Fruit fly (Drosophila melanogaster) whole organism, embryonic: ENCODE results near the gene CG7634.

Source experiments
- ATbp ChIP-seq: fragments of 200-800 bp; sonication (Bioruptor generic); optimal IDR thresholded peaks from 2 replicates; lab custom pipeline; 2017; ENCODE audit warnings: missing biosample characterization, mild to moderate bottlenecking, missing genetic modification characterization, missing genetic modification reagents
- B-H2 ChIP-seq: fragments of 200-800 bp; sonication (Bioruptor generic); optimal IDR thresholded peaks from 2 replicates; lab custom pipeline; 2018; ENCODE audit warnings: missing biosample characterization, mild to moderate bottlenecking, missing genetic modification characterization
- Bdp1 ChIP-seq: fragments of 200-800 bp; sonication (Bioruptor generic); optimal IDR thresholded peaks from 3 replicates; lab custom pipeline; 2016; ENCODE audit warnings: missing biosample characterization, missing genetic modification characterization
- CG10654 ChIP-seq: fragments of 200-800 bp; sonication (Bioruptor generic); optimal IDR thresholded peaks from 2 replicates; lab custom pipeline; 2016; ENCODE audit warnings: missing biosample characterization, missing genetic modification characterization
- CG10979 ChIP-seq: fragments of 200-800 bp; sonication (Bioruptor generic); optimal IDR thresholded peaks from 2 replicates; lab custom pipeline; 2018; ENCODE audit warnings: missing biosample characterization, mild to moderate bottlenecking, missing genetic modification characterization, moderate library complexity
- CG13424 ChIP-seq: fragments of 200-800 bp; sonication (Bioruptor generic); optimal IDR thresholded peaks from 2 replicates; lab custom pipeline; 2019; ENCODE audit warnings: missing biosample characterization, mild to moderate bottlenecking, missing genetic modification characterization, moderate library complexity
- CG13894 ChIP-seq: fragments of 200-800 bp; sonication (Bioruptor generic); optimal IDR thresholded peaks from 3 replicates; lab custom pipeline; 2018; ENCODE audit warnings: missing biosample characterization, mild to moderate bottlenecking, missing genetic modification characterization, moderate library complexity
- CG1602 ChIP-seq: fragments of 200-800 bp; sonication (Bioruptor generic); optimal IDR thresholded peaks from 3 replicates; lab custom pipeline; 2016; ENCODE audit warnings: missing biosample characterization, missing genetic modification characterization
- CG17612 ChIP-seq: fragments of 200-800 bp; sonication (Bioruptor generic); IDR thresholded peaks from 2 replicates; pipeline ENCODE4 v1.3.6; 2022; ENCODE audit warnings: missing biosample characterization, missing genetic modification characterization
- CG18764 ChIP-seq: fragments of 200-800 bp; sonication (Bioruptor generic); optimal IDR thresholded peaks from 3 replicates; lab custom pipeline; 2016; ENCODE audit warnings: missing biosample characterization, missing genetic modification characterization
- CG2199 ChIP-seq: fragments of 200-800 bp; sonication (Bioruptor generic); IDR thresholded peaks from 3 replicates; pipeline ENCODE4 v1.3.6; 2022; ENCODE audit warnings: missing biosample characterization, missing genetic modification characterization
- CG32767 ChIP-seq: fragments of 200-800 bp; sonication (Bioruptor generic); IDR thresholded peaks from 2 replicates; pipeline ENCODE4 v1.3.6; 2022; ENCODE audit warnings: missing biosample characterization, missing genetic modification characterization
- CG4328 ChIP-seq: fragments of 200-800 bp; sonication (Bioruptor generic); optimal IDR thresholded peaks from 3 replicates; lab custom pipeline; 2017; ENCODE audit warnings: missing biosample characterization, missing genetic modification reagents, missing genetic modification characterization
- CG4617 ChIP-seq: fragments of 200-800 bp; sonication (Bioruptor generic); optimal IDR thresholded peaks from 3 replicates; lab custom pipeline; 2016; ENCODE audit warnings: missing biosample characterization, missing genetic modification characterization, borderline replicate concordance
- CG7372 ChIP-seq: fragments of 200-800 bp; sonication (Bioruptor generic); IDR thresholded peaks from 2 replicates; pipeline ENCODE4 v1.3.6; 2022; ENCODE audit warnings: missing biosample characterization, missing genetic modification characterization
- CG8359 ChIP-seq: fragments of 200-800 bp; sonication (Bioruptor generic); optimal IDR thresholded peaks from 2 replicates; lab custom pipeline; 2017; ENCODE audit warnings: missing biosample characterization, mild to moderate bottlenecking, missing genetic modification characterization, borderline replicate concordance
- CG9797 ChIP-seq: fragments of 200-800 bp; sonication (Bioruptor generic); optimal IDR thresholded peaks from 3 replicates; lab custom pipeline; 2018; ENCODE audit warnings: missing biosample characterization, mild to moderate bottlenecking, missing genetic modification characterization
- Camta ChIP-seq: fragments of 200-800 bp; sonication (Bioruptor generic); optimal IDR thresholded peaks from 2 replicates; lab custom pipeline; 2016; ENCODE audit warnings: missing biosample characterization, missing genetic modification characterization
- CkIIα-i1 ChIP-seq: fragments of 200-800 bp; sonication (Bioruptor generic); IDR thresholded peaks from 2 replicates; pipeline ENCODE4 v1.3.6; 2022; ENCODE audit warnings: missing biosample characterization, missing genetic modification characterization
- D19A ChIP-seq: fragments of 200-800 bp; optimal IDR thresholded peaks from 3 replicates; lab custom pipeline; 2019; ENCODE audit warnings: missing biosample characterization, mild to moderate bottlenecking, missing genetic modification characterization, moderate library complexity
- D19B ChIP-seq: fragments of 200-800 bp; sonication (Bioruptor generic); optimal IDR thresholded peaks from 2 replicates; lab custom pipeline; 2017; ENCODE audit warnings: missing biosample characterization, mild to moderate bottlenecking, missing genetic modification characterization
- Eip74EF ChIP-seq, 2 experiments: fragments of 200-800 bp in 1 of 2; fragments of >200 bp in 1 of 2; sonication (Bioruptor generic) in 1 of 2; optimal IDR thresholded peaks; 2 replicates each; lab custom pipeline; 2017 to 2019; ENCODE audit warnings: missing biosample characterization in 2 of 2, missing genetic modification characterization in 2 of 2, mild to moderate bottlenecking in 1 of 2, moderate library complexity in 1 of 2
- HLH3B ChIP-seq: fragments of 200-800 bp; sonication (Bioruptor generic); IDR thresholded peaks from 2 replicates; pipeline ENCODE4 v1.3.6; 2022; ENCODE audit warnings: missing biosample characterization, missing genetic modification characterization
- HmgZ ChIP-seq: fragments of 200-800 bp; sonication (Bioruptor generic); optimal IDR thresholded peaks from 2 replicates; lab custom pipeline; 2018; ENCODE audit warnings: missing biosample characterization, mild to moderate bottlenecking, missing genetic modification characterization
- Hr3 ChIP-seq: fragments of 200-800 bp; sonication (Bioruptor generic); optimal IDR thresholded peaks from 3 replicates; lab custom pipeline; 2016; ENCODE audit warnings: missing biosample characterization, missing genetic modification characterization
- Lim3 ChIP-seq: fragments of 200-800 bp; sonication (Bioruptor generic); IDR thresholded peaks from 2 replicates; pipeline ENCODE4 v1.3.6; 2022; ENCODE audit warnings: missing biosample characterization, missing genetic modification characterization
- MBD-R2 ChIP-seq: fragments of 200-800 bp; sonication (Bioruptor generic); IDR thresholded peaks from 2 replicates; pipeline ENCODE4 v1.3.6; 2022; ENCODE audit warnings: missing biosample characterization, missing genetic modification characterization
- MESR4 ChIP-seq: fragments of 200-800 bp; sonication (Bioruptor generic); optimal IDR thresholded peaks from 2 replicates; lab custom pipeline; 2018; ENCODE audit warnings: missing biosample characterization, mild to moderate bottlenecking, missing genetic modification characterization, moderate library complexity
- NK7.1 ChIP-seq: fragments of 200-800 bp; sonication (Bioruptor generic); optimal IDR thresholded peaks from 3 replicates; lab custom pipeline; 2016; ENCODE audit warnings: missing biosample characterization, missing genetic modification characterization
- Neu2 ChIP-seq: fragments of 200-800 bp; sonication (Bioruptor generic); optimal IDR thresholded peaks from 3 replicates; lab custom pipeline; 2016; ENCODE audit warnings: missing biosample characterization, missing genetic modification characterization, borderline replicate concordance
- Oaz ChIP-seq: fragments of 200-800 bp; sonication (Bioruptor generic); IDR thresholded peaks from 2 replicates; pipeline ENCODE4 v1.3.6; 2022; ENCODE audit warnings: missing biosample characterization, missing genetic modification characterization
- Sry-β ChIP-seq: fragments of 200-800 bp; sonication (Bioruptor generic); optimal IDR thresholded peaks from 2 replicates; lab custom pipeline; 2018; ENCODE audit warnings: missing biosample characterization, mild to moderate bottlenecking, missing genetic modification characterization, moderate library complexity
- Xbp1 ChIP-seq: fragments of 200-800 bp; sonication (Bioruptor generic); optimal IDR thresholded peaks from 3 replicates; lab custom pipeline; 2016; ENCODE audit warnings: missing biosample characterization, mild to moderate bottlenecking, missing genetic modification characterization
- al ChIP-seq: fragments of 200-800 bp; sonication (Bioruptor generic); IDR thresholded peaks from 2 replicates; pipeline ENCODE4 v1.3.6; 2022; ENCODE audit warnings: missing biosample characterization, missing genetic modification characterization
- br ChIP-seq: fragments of >200 bp; optimal IDR thresholded peaks from 2 replicates; lab custom pipeline; 2017
- disco-r ChIP-seq: fragments of 200-800 bp; sonication (Bioruptor generic); optimal IDR thresholded peaks from 2 replicates; lab custom pipeline; 2016; ENCODE audit warnings: missing biosample characterization, missing genetic modification characterization
- fu2 ChIP-seq: fragments of 200-800 bp; sonication (Bioruptor generic); optimal IDR thresholded peaks from 2 replicates; lab custom pipeline; 2016; ENCODE audit warnings: missing biosample characterization, missing genetic modification characterization
- gro ChIP-seq: fragments of 200-800 bp; sonication (Bioruptor generic); optimal IDR thresholded peaks from 2 replicates; lab custom pipeline; 2016; ENCODE audit warnings: missing biosample characterization, missing genetic modification characterization
- hkb ChIP-seq, 2 experiments: fragments of 200-800 bp in 1 of 2; fragments of >200 bp in 1 of 2; sonication (Bioruptor generic) in 1 of 2; IDR thresholded peaks in 1 of 2; optimal IDR thresholded peaks in 1 of 2; 2 replicates each; pipeline versions ENCODE4 v1.3.6 to Lab custom; 2017 to 2022; ENCODE audit warnings: missing biosample characterization in 1 of 2, missing genetic modification characterization in 1 of 2
- insv ChIP-seq, 2 experiments: fragments of 200-800 bp; sonication (Bioruptor generic); optimal IDR thresholded peaks; 3 replicates each; lab custom pipeline; 2016 to 2018; ENCODE audit warnings: missing biosample characterization in 2 of 2, missing genetic modification characterization in 2 of 2
- jigr1 ChIP-seq: fragments of 200-800 bp; sonication (Bioruptor generic); IDR thresholded peaks from 3 replicates; pipeline ENCODE4 v1.3.6; 2022; ENCODE audit warnings: missing biosample characterization, missing genetic modification characterization
- kah ChIP-seq: fragments of 200-800 bp; sonication (Bioruptor generic); optimal IDR thresholded peaks from 2 replicates; lab custom pipeline; 2018; ENCODE audit warnings: missing biosample characterization, mild to moderate bottlenecking, missing genetic modification characterization
- lilli ChIP-seq: fragments of 200-800 bp; sonication (Bioruptor generic); optimal IDR thresholded peaks from 3 replicates; lab custom pipeline; 2016; ENCODE audit warnings: missing biosample characterization, missing genetic modification characterization
- nmo ChIP-seq: fragments of 200-800 bp; sonication (Bioruptor generic); optimal IDR thresholded peaks from 2 replicates; lab custom pipeline; 2018; ENCODE audit warnings: missing biosample characterization, mild to moderate bottlenecking, missing genetic modification characterization, moderate library complexity
- nom ChIP-seq: fragments of 200-800 bp; sonication (Bioruptor generic); optimal IDR thresholded peaks from 2 replicates; lab custom pipeline; 2017; ENCODE audit warnings: missing biosample characterization, missing genetic modification characterization, mild to moderate bottlenecking, moderate library complexity, missing genetic modification reagents
- otp ChIP-seq: fragments of 200-800 bp; sonication (Bioruptor generic); IDR thresholded peaks from 3 replicates; pipeline ENCODE4, ENCODE4 v1.3.6; 2022; ENCODE audit warnings: missing biosample characterization, missing genetic modification characterization
- rib ChIP-seq: fragments of 200-800 bp; sonication (Bioruptor generic); IDR thresholded peaks from 2 replicates; pipeline ENCODE4 v1.3.6; 2022; ENCODE audit warnings: missing biosample characterization, missing genetic modification characterization
- stwl ChIP-seq: fragments of 200-800 bp; sonication (Bioruptor generic); optimal IDR thresholded peaks from 3 replicates; lab custom pipeline; 2018; ENCODE audit warnings: missing biosample characterization, mild to moderate bottlenecking, missing genetic modification characterization, moderate library complexity
- trem ChIP-seq: fragments of 200-800 bp; optimal IDR thresholded peaks from 3 replicates; lab custom pipeline; 2019; ENCODE audit warnings: missing biosample characterization, mild to moderate bottlenecking, missing genetic modification characterization, moderate library complexity
- vnd ChIP-seq: fragments of 200-800 bp; sonication (Bioruptor generic); IDR thresholded peaks from 3 replicates; pipeline ENCODE4 v1.3.6; 2022; ENCODE audit warnings: missing biosample characterization, missing genetic modification characterization; ENCODE audit not compliant: partially characterized antibody

The CG7634 gene

dm6 chr3L:21574296-21574745, 9.1 kb downstream of the CG7634 start (continued):
- TF ChIP-seq MESR4 (GFP tag; lab: Kevin White, UChicago) (peak; percentile 85), Lim3 (no peak), CG7372 (GFP tag; lab: Robert Waterston, UW) (no peak), MBD-R2 (peak; percentile 86), otp (GFP tag; lab: Robert Waterston, UW) (no peak), Camta (GFP tag; lab: Kevin White, UChicago) (no peak), Oaz (GFP tag; lab: Robert Waterston, UW) (no peak), CG10654 (no peak), CG4328 (GFP tag; lab: Kevin White, UChicago) (no peak), Xbp1 (no peak), insv (GFP tag; optimal IDR thresholded peaks at IDR 0.05; lab: Kevin White, UChicago) (no peak), ATbp (no peak), CG8359 (GFP tag; lab: Kevin White, UChicago) (no peak), Neu2 (no peak), nmo (GFP tag; lab: Kevin White, UChicago) (no peak), fu2 (no peak), CkIIα-i1 (no peak), HLH3B (GFP tag; lab: Robert Waterston, UW) (no peak), al (no peak), jigr1 (GFP tag; lab: Robert Waterston, UW) (no peak), br (lab: Kevin White, UChicago) (no peak), CG18764 (GFP tag; lab: Kevin White, UChicago) (no peak), trem (peak; percentile 13), D19B (GFP tag; lab: Kevin White, UChicago) (peak; percentile 49), hkb (optimal IDR thresholded peaks at IDR 0.05; lab: Kevin White, UChicago) (peak; percentile 24), hkb (GFP tag; IDR thresholded peaks at IDR 0.05; lab: Robert Waterston, UW) (no peak), disco-r (GFP tag; lab: Kevin White, UChicago) (no peak), rib (no peak), CG17612 (GFP tag; lab: Robert Waterston, UW) (no peak), vnd (GFP tag; lab: Robert Waterston, UW) (no peak), nom (GFP tag; lab: Kevin White, UChicago) (no peak), stwl (tag; lab: Kevin White, UChicago) (peak; percentile 58), CG9797 (GFP tag; lab: Kevin White, UChicago) (peak; percentile 72), CG10979 (no peak), kah (GFP tag; lab: Kevin White, UChicago) (no peak), CG4617 (GFP tag; lab: Kevin White, UChicago) (peak; percentile 86), HmgZ (tag; lab: Kevin White, UChicago) (peak; percentile 18), CG1602 (GFP tag; lab: Kevin White, UChicago) (no peak), Bdp1 (GFP tag; lab: Kevin White, UChicago) (no peak), CG13424 (tag; lab: Kevin White, UChicago) (no peak), B-H2 (GFP tag; lab: Kevin White, UChicago) (no peak), CG13894 (tag; lab: Kevin White, UChicago) (no peak), gro (GFP tag; lab: Kevin White, UChicago) (no peak), Sry-β (peak; percentile 91), CG2199 (GFP tag; lab: Robert Waterston, UW) (0 out of 3 replicates have a peak, but pooled peaks have one; percentile 35), lilli (GFP tag; lab: Kevin White, UChicago) (peak; percentile 8), Hr3 (no peak), D19A (tag; lab: Kevin White, UChicago) (peak; percentile 22), CG32767 (no peak), NK7.1 (no peak), Eip74EF (GFP tag; optimal IDR thresholded peaks at IDR 0.05; lab: Kevin White, UChicago) (no peak)
